Worm (Caenorhabditis elegans): ENCODE measurements around the gene Y49E10.27.
A peak's percentile ranks its signal among the peaks of the same experiment; 100 is the strongest.

The Y49E10.27 gene

ce11 chrIII:12469800-12470199 is 35.6 kb downstream of the Y49E10.27 start:
- TF ChIP-seq hlh-8 (tag; optimal IDR thresholded peaks at IDR 0.05) (no peak), Y22D7AL.16 (tag; optimal IDR thresholded peaks at IDR 0.05) (no peak), pqm-1 (tag; optimal IDR thresholded peaks at IDR 0.05) (no peak), ztf-16 (tag; optimal IDR thresholded peaks at IDR 0.05) (no peak), elt-2 (tag; optimal IDR thresholded peaks at IDR 0.05) (no peak), eyg-1 (tag; optimal IDR thresholded peaks at IDR 0.05) (no peak), dve-1 (tag; optimal IDR thresholded peaks at IDR 0.05) (no peak), unc-86 (tag; optimal IDR thresholded peaks at IDR 0.05) (no peak), hlh-15 (tag; optimal IDR thresholded peaks at IDR 0.05) (no peak), ceh-19 (GFP tag; optimal IDR thresholded peaks at IDR 0.05) (no peak), lin-11 (tag; optimal IDR thresholded peaks at IDR 0.05) (no peak), ceh-9 (tag; optimal IDR thresholded peaks at IDR 0.05) (no peak), madf-2 (tag; optimal IDR thresholded peaks at IDR 0.05) (no peak), che-1 (tag; optimal IDR thresholded peaks at IDR 0.05) (no peak), zip-5 (tag; optimal IDR thresholded peaks at IDR 0.05) (no peak)

- TF ChIP-seq ceh-19 (GFP tag; optimal IDR thresholded peaks at IDR 0.05), result no peak
- no peak for TF ChIP-seq hlh-6 (tag; optimal IDR thresholded peaks at IDR 0.05)
- TF ChIP-seq syd-9 (tag; optimal IDR thresholded peaks at IDR 0.05), result no peak
Measured at ce11 chrIII:12470589-12470988, 36.4 kb downstream of the Y49E10.27 start.

DNA sequence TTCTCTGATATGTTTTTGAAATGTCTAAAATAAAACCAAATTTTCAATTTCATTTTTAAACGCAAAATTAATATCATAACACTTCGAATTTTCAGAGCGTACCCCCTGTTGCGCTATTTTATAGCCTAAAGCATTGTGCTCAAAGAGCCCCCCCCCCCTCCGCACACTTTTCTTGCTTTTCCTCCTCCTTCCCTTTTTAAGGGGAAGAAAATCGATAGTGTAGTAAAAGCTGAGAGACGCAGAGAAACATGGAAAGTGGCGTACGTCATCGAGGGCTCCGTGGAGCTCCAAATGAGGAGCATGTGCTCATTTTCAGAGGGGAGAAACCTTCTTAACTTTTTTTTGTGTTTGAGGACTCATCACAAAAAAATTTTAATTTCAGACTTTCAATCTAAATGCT is 38.3 kb downstream of the Y49E10.27 start, which contains the start of gene cccp-1:
Gene cccp-1 (plus strand): TSS at position 377 of the 400 bp plus-strand sequence.
- TF ChIP-seq C38D4.7 (GFP tag; optimal IDR thresholded peaks at IDR 0.05) (no peak), ceh-19 (GFP tag; optimal IDR thresholded peaks at IDR 0.05) (peak; percentile 7), ceh-9 (tag; optimal IDR thresholded peaks at IDR 0.05) (no peak), nfya-1 (tag; optimal IDR thresholded peaks at IDR 0.05) (peak; percentile 25), syd-9 (tag; optimal IDR thresholded peaks at IDR 0.05) (no peak), unc-42 (tag; optimal IDR thresholded peaks at IDR 0.05) (peak; percentile 39), ceh-31 (tag; optimal IDR thresholded peaks at IDR 0.05) (peak; percentile 39), ceh-48 (tag; optimal IDR thresholded peaks at IDR 0.05) (peak; percentile 95)

DNA sequence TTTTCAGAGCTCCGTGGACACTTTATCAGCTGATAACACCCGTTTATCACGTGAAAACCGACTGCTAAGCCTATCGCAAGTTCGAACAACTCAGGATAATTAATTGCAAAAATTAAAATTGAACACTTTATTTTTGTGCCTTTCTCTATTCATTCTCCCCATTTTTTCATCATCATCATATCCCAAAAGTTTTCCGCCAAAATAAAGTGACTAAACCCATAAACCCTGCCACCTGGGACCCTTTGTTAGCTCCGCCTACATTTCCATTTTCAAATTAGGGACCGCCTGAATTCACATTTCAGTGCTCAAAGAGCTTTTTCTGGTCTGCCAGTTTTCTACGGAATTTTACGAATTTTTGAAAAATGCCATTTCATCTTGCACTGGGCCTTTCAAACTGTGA is 50.2 kb downstream of the Y49E10.27 start, which contains the start of gene arrd-16:
Gene arrd-16 (plus strand): TSS at position 301 of the 400 bp plus-strand sequence.
- TF ChIP-seq lim-6 (tag; optimal IDR thresholded peaks at IDR 0.05) (no peak), C38D4.7 (GFP tag; optimal IDR thresholded peaks at IDR 0.05) (no peak), eyg-1 (tag; optimal IDR thresholded peaks at IDR 0.05) (no peak), ceh-9 (tag; optimal IDR thresholded peaks at IDR 0.05) (no peak), ceh-45 (GFP tag; IDR thresholded peaks at IDR 0.05) (no peak), K09A11.1 (tag; optimal IDR thresholded peaks at IDR 0.05; ENCODE audit: insufficient read depth) (no peak), ceh-14 (tag; optimal IDR thresholded peaks at IDR 0.05) (no peak), che-1 (tag; optimal IDR thresholded peaks at IDR 0.05) (no peak), pqm-1 (tag; optimal IDR thresholded peaks at IDR 0.05) (no peak), hlh-13 (GFP tag; optimal IDR thresholded peaks at IDR 0.05) (no peak), ceh-31 (tag; optimal IDR thresholded peaks at IDR 0.05) (no peak), unc-86 (tag; optimal IDR thresholded peaks at IDR 0.05) (no peak), unc-3 (GFP tag; conservative IDR thresholded peaks at IDR 0.05) (no peak), unc-3 (tag; optimal IDR thresholded peaks at IDR 0.05) (no peak), ceh-18 (tag; optimal IDR thresholded peaks at IDR 0.05) (no peak), madf-2 (tag; optimal IDR thresholded peaks at IDR 0.05) (no peak), ceh-34 (tag; optimal IDR thresholded peaks at IDR 0.05) (no peak), K02D7.2 (tag; optimal IDR thresholded peaks at IDR 0.05) (no peak), ets-4 (tag; optimal IDR thresholded peaks at IDR 0.05) (no peak), pha-2 (tag; optimal IDR thresholded peaks at IDR 0.05) (no peak), pag-3 (tag; optimal IDR thresholded peaks at IDR 0.05; ENCODE audit: borderline replicate concordance) (no peak)
